Worm (Caenorhabditis elegans): ENCODE results near the gene ndnf-1.

ndnf-1 gene

ce11 chrIV:2986720-2987119 is 42.0 kb downstream of the ndnf-1 start:
- TF ChIP-seq unc-130 (GFP tag; optimal IDR thresholded peaks at IDR 0.05), result no peak
- peak in 1 of 2 experiments; percentile 77 for TF ChIP-seq unc-62 (GFP tag; optimal IDR thresholded peaks at IDR 0.05 in 1 of 2)
- TF ChIP-seq unc-62 (tag; optimal IDR thresholded peaks at IDR 0.05), result no peak
- TF ChIP-seq lir-3 (tag; optimal IDR thresholded peaks at IDR 0.05), result no peak
- no peak for TF ChIP-seq mes-2 (tag; optimal IDR thresholded peaks at IDR 0.05; ENCODE audit: poor library complexity, severe bottlenecking)
- peak; percentile 1 for TF ChIP-seq aha-1 (tag)
- TF ChIP-seq ceh-44 (GFP tag; IDR thresholded peaks at IDR 0.05), result no peak

- TF ChIP-seq aly-2 (tag; optimal IDR thresholded peaks at IDR 0.05), result no peak
- peak; percentile 70 for TF ChIP-seq aha-1 (tag)
Observed at ce11 chrIV:2982443-2982842, 46.3 kb downstream of the ndnf-1 start.

ce11 chrIV:2978384-2978783 is 50.4 kb downstream of the ndnf-1 start, which contains the start of gene lad-2:
lad-2 (minus strand) TSS chrIV:2978484.
- TF ChIP-seq Y105C5A.15 (GFP tag; IDR thresholded peaks at IDR 0.05) (no peak), ceh-20 (GFP tag; IDR thresholded peaks at IDR 0.05) (no peak), unc-62 (GFP tag; optimal IDR thresholded peaks at IDR 0.05 in 1 of 2) (no peak), unc-62 (tag; optimal IDR thresholded peaks at IDR 0.05) (no peak), lir-3 (tag; optimal IDR thresholded peaks at IDR 0.05) (no peak), lin-15B (tag; optimal IDR thresholded peaks at IDR 0.05) (no peak), T20F7.1 (GFP tag; optimal IDR thresholded peaks at IDR 0.05) (no peak), jun-1 (tag; optimal IDR thresholded peaks at IDR 0.05) (no peak), tag-97 (GFP tag; IDR thresholded peaks at IDR 0.05) (no peak)

Data from whole organism, L4 larva.